Worm (Caenorhabditis elegans): ENCODE results near the gene gcy-23.

The gcy-23 gene

ce11 chrIV:3337275-3337674, 48.1 kb upstream of the gcy-23 start:
- no peak for TF ChIP-seq ztf-6 (GFP tag; IDR thresholded peaks at IDR 0.05)
- peak; percentile 42 for TF ChIP-seq somi-1 (GFP tag; optimal IDR thresholded peaks at IDR 0.05)
- TF ChIP-seq pha-4 (tag; optimal IDR thresholded peaks at IDR 0.05): no peak
- TF ChIP-seq tbp1 (GFP tag; optimal IDR thresholded peaks at IDR 0.05): no peak
- peak; percentile 94 for TF ChIP-seq zfh-2 (GFP tag; conservative IDR thresholded peaks at IDR 0.05)
- no peak for TF ChIP-seq dpl-1 (GFP tag; optimal IDR thresholded peaks at IDR 0.05)
- TF ChIP-seq Y53G8AR.9 (GFP tag; conservative IDR thresholded peaks at IDR 0.05): 0 out of 2 replicates have a peak, but pooled peaks have one; percentile 10
- no peak for TF ChIP-seq repo-1 (tag; optimal IDR thresholded peaks at IDR 0.05)
- 0 out of 2 replicates have a peak, but pooled peaks have one; percentile 4 for TF ChIP-seq ztf-25 (GFP tag; IDR thresholded peaks at IDR 0.05)
- peak; percentile 8; the same call in 1 of the 2 replicates for TF ChIP-seq D2030.7 (GFP tag; IDR thresholded peaks at IDR 0.05)
- no peak for TF ChIP-seq F49E8.2 (tag; optimal IDR thresholded peaks at IDR 0.05; ENCODE audit: insufficient read depth)
- peak; percentile 8; the same call in 1 of the 2 replicates for TF ChIP-seq attf-6 (GFP tag; IDR thresholded peaks at IDR 0.05)
- no peak for TF ChIP-seq ceh-58 (GFP tag; IDR thresholded peaks at IDR 0.05)
- peak; percentile 35 for TF ChIP-seq madf-6 (GFP tag; IDR thresholded peaks at IDR 0.05)
- peak; percentile 98 for TF ChIP-seq egrh-3 (GFP tag; IDR thresholded peaks at IDR 0.05)
- no peak for TF ChIP-seq fkh-3 (tag; optimal IDR thresholded peaks at IDR 0.05)
- peak; percentile 55; the same call in 1 of the 2 replicates for TF ChIP-seq mcd-1 (GFP tag; IDR thresholded peaks at IDR 0.05)
- peak; percentile 34 for TF ChIP-seq akir-1 (GFP tag; optimal IDR thresholded peaks at IDR 0.05)
- no peak for TF ChIP-seq ztf-3 (GFP tag; optimal IDR thresholded peaks at IDR 0.05)
- TF ChIP-seq K11D2.4 (GFP tag; IDR thresholded peaks at IDR 0.05): peak; percentile 32; the same call in 1 of the 2 replicates
- no peak for TF ChIP-seq lin-54 (GFP tag; optimal IDR thresholded peaks at IDR 0.05)
- TF ChIP-seq F23B12.7 (tag; optimal IDR thresholded peaks at IDR 0.05; ENCODE audit: insufficient read depth): no peak
- TF ChIP-seq F37B4.10 (GFP tag; IDR thresholded peaks at IDR 0.05): 0 out of 2 replicates have a peak, but pooled peaks have one; percentile 44
- no peak for TF ChIP-seq cebp-1 (GFP tag; IDR thresholded peaks at IDR 0.05)
- no peak for TF ChIP-seq cebp-1 (tag; optimal IDR thresholded peaks at IDR 0.05)
- TF ChIP-seq tbx-9 (tag; optimal IDR thresholded peaks at IDR 0.05; ENCODE audit: borderline replicate concordance): no peak
- TF ChIP-seq madf-3 (GFP tag; IDR thresholded peaks at IDR 0.05): peak; percentile 59; the same call in 1 of the 2 replicates
- TF ChIP-seq atf-7 (tag; optimal IDR thresholded peaks at IDR 0.05): no peak
- TF ChIP-seq snpc-1.3 (tag; optimal IDR thresholded peaks at IDR 0.05; ENCODE audit: insufficient read depth): no peak

ce11 chrIV:3336585-3336984, 47.4 kb upstream of the gcy-23 start, which contains the start of gene F42A6.6:
Gene F42A6.6 (minus strand): TSS chrIV:3336873.
- 0 out of 2 replicates have a peak, but pooled peaks have one; percentile 16 for TF ChIP-seq C06A6.2 (GFP tag; conservative IDR thresholded peaks at IDR 0.05)
- TF ChIP-seq let-607 (tag; optimal IDR thresholded peaks at IDR 0.05): peak; percentile 29 to 48
- peak; percentile 72 for TF ChIP-seq ceh-100 (GFP tag; IDR thresholded peaks at IDR 0.05)
- TF ChIP-seq lin-40 (tag; optimal IDR thresholded peaks at IDR 0.05): peak; percentile 4
- peak; percentile 78 for TF ChIP-seq unc-130 (GFP tag; optimal IDR thresholded peaks at IDR 0.05)
- TF ChIP-seq nfya-1 (tag; optimal IDR thresholded peaks at IDR 0.05; ENCODE audit: borderline replicate concordance, insufficient read depth): no peak
- TF ChIP-seq lsl-1 (GFP tag; optimal IDR thresholded peaks at IDR 0.05): peak; percentile 43
- TF ChIP-seq hmg-20 (GFP tag; IDR thresholded peaks at IDR 0.05): 0 out of 2 replicates have a peak, but pooled peaks have one; percentile 39
- TF ChIP-seq fkh-3 (tag; optimal IDR thresholded peaks at IDR 0.05): peak; percentile 87
- no peak for TF ChIP-seq B0019.2 (GFP tag; conservative IDR thresholded peaks at IDR 0.05)
- TF ChIP-seq dpl-1 (GFP tag; optimal IDR thresholded peaks at IDR 0.05): no peak
- TF ChIP-seq rcor-1 (GFP tag; IDR thresholded peaks at IDR 0.05): peak; percentile 75
- peak; percentile 82 for TF ChIP-seq madf-6 (GFP tag; IDR thresholded peaks at IDR 0.05)
- TF ChIP-seq ZK185.1 (tag; optimal IDR thresholded peaks at IDR 0.05; ENCODE audit: poor library complexity, severe bottlenecking): no peak
- peak; percentile 41; the same call in 1 of the 2 replicates for TF ChIP-seq madf-8 (GFP tag; conservative IDR thresholded peaks at IDR 0.05)
- TF ChIP-seq cebp-1 (GFP tag; IDR thresholded peaks at IDR 0.05): no peak
- peak; percentile 72 for TF ChIP-seq cebp-1 (tag; optimal IDR thresholded peaks at IDR 0.05)
- no peak for TF ChIP-seq akir-1 (GFP tag; optimal IDR thresholded peaks at IDR 0.05)
- no peak; the same call in 1 of the 2 replicates for TF ChIP-seq K11D2.4 (GFP tag; IDR thresholded peaks at IDR 0.05)
- peak; percentile 85 for TF ChIP-seq athp-1 (tag; optimal IDR thresholded peaks at IDR 0.05)
- TF ChIP-seq unc-62 (GFP tag; optimal IDR thresholded peaks at IDR 0.05): no peak
- peak; percentile 83; the same call in 1 of the 2 replicates for TF ChIP-seq Y56A3A.18 (GFP tag; IDR thresholded peaks at IDR 0.05)
- TF ChIP-seq sdz-38 (tag; optimal IDR thresholded peaks at IDR 0.05): no peak
- peak; percentile 11 for TF ChIP-seq ceh-27 (GFP tag; optimal IDR thresholded peaks at IDR 0.05)

Data from whole organism, young adult.